Worm (Caenorhabditis elegans) whole organism, mixed stage, embryonic: ENCODE data around the gene Y66D12A.19.

Experiments used
- M03D4.4 ChIP-seq: sonication (generic microtip); optimal IDR thresholded peaks from 2 replicates; lab custom pipeline; 2017; ENCODE audit warnings: mild to moderate bottlenecking, missing genetic modification characterization, missing compliant biosample characterization
- blmp-1 ChIP-seq: fragments of 150-350 bp; optimal IDR thresholded peaks from 2 replicates; lab custom pipeline; 2014; ENCODE audit warnings: missing biosample characterization, missing genetic modification characterization
- ceh-39 ChIP-seq: fragments of 150-350 bp; optimal IDR thresholded peaks from 2 replicates; lab custom pipeline; 2014; ENCODE audit warnings: missing biosample characterization, missing genetic modification characterization
- ceh-43 ChIP-seq: fragments of 200-800 bp; sonication (Bioruptor generic); optimal IDR thresholded peaks from 2 replicates; lab custom pipeline; 2018; ENCODE audit warnings: mild to moderate bottlenecking, missing genetic modification characterization, moderate library complexity, missing compliant biosample characterization
- ces-1 ChIP-seq: fragments of 150-350 bp; optimal IDR thresholded peaks from 2 replicates; lab custom pipeline; 2014; ENCODE audit warnings: missing biosample characterization, missing genetic modification reagents, missing genetic modification characterization
- cnd-1 ChIP-seq: fragments of 200-800 bp; sonication (Bioruptor generic); optimal IDR thresholded peaks from 2 replicates; lab custom pipeline; 2018; ENCODE audit warnings: mild to moderate bottlenecking, missing genetic modification characterization, missing compliant biosample characterization
- drap-1 ChIP-seq: fragments of 200-800 bp; sonication (Bioruptor generic); optimal IDR thresholded peaks from 3 replicates; lab custom pipeline; 2018; ENCODE audit warnings: mild to moderate bottlenecking, missing genetic modification characterization, missing compliant biosample characterization
- elt-1 ChIP-seq: sonication (generic microtip); optimal IDR thresholded peaks from 2 replicates; lab custom pipeline; 2017; ENCODE audit warnings: missing genetic modification characterization, mild to moderate bottlenecking, missing compliant biosample characterization, antibody characterized with exemption, moderate library complexity, borderline replicate concordance; ENCODE audit not compliant: insufficient read depth
- elt-3 ChIP-seq: fragments of 150-350 bp; optimal IDR thresholded peaks from 2 replicates; lab custom pipeline; 2014; ENCODE audit warnings: missing biosample characterization, missing genetic modification characterization
- flh-1 ChIP-seq: fragments of 200-800 bp; sonication (Bioruptor generic); optimal IDR thresholded peaks from 2 replicates; lab custom pipeline; 2018; ENCODE audit warnings: mild to moderate bottlenecking, missing genetic modification characterization, moderate library complexity, missing compliant biosample characterization
- ham-2 ChIP-seq: fragments of 200-800 bp; sonication (Bioruptor generic); optimal IDR thresholded peaks from 2 replicates; lab custom pipeline; 2018; ENCODE audit warnings: mild to moderate bottlenecking, missing genetic modification characterization, missing compliant biosample characterization
- hlh-1 ChIP-seq: fragments of 150-350 bp; optimal IDR thresholded peaks from 2 replicates; lab custom pipeline; 2014; ENCODE audit warnings: missing biosample characterization, missing genetic modification reagents, missing genetic modification characterization
- lin-13 ChIP-seq: fragments of 150-350 bp; optimal IDR thresholded peaks from 2 replicates; lab custom pipeline; 2014; ENCODE audit warnings: missing biosample characterization, missing genetic modification characterization
- lin-32 ChIP-seq: fragments of 200-800 bp; sonication (Bioruptor generic); optimal IDR thresholded peaks from 2 replicates; lab custom pipeline; 2018; ENCODE audit warnings: mild to moderate bottlenecking, missing genetic modification characterization, missing compliant biosample characterization
- lsy-2 ChIP-seq: fragments of 150-350 bp; optimal IDR thresholded peaks from 2 replicates; lab custom pipeline; 2014; ENCODE audit warnings: missing biosample characterization, missing genetic modification characterization
- mab-5 ChIP-seq: fragments of 150-350 bp; optimal IDR thresholded peaks from 2 replicates; lab custom pipeline; 2014; ENCODE audit warnings: missing biosample characterization, missing genetic modification characterization
- mep-1 ChIP-seq: fragments of 150-350 bp; optimal IDR thresholded peaks from 2 replicates; lab custom pipeline; 2017; ENCODE audit warnings: missing biosample characterization, missing genetic modification reagents, missing genetic modification characterization, inconsistent platforms
- mls-2 ChIP-seq: sonication (generic microtip); optimal IDR thresholded peaks from 2 replicates; lab custom pipeline; 2016; ENCODE audit warnings: mild to moderate bottlenecking, missing genetic modification characterization, moderate library complexity, missing compliant biosample characterization
- nhr-12 ChIP-seq: fragments of 150-350 bp; optimal IDR thresholded peaks from 2 replicates; lab custom pipeline; 2014; ENCODE audit warnings: missing biosample characterization, missing genetic modification characterization
- nhr-2 ChIP-seq: fragments of 150-350 bp; optimal IDR thresholded peaks from 2 replicates; lab custom pipeline; 2014; ENCODE audit warnings: missing biosample characterization, missing genetic modification characterization
- nhr-237 ChIP-seq: fragments of 150-350 bp; optimal IDR thresholded peaks from 2 replicates; lab custom pipeline; 2014; ENCODE audit warnings: missing biosample characterization, missing genetic modification characterization
- nhr-28 ChIP-seq: fragments of 150-350 bp; optimal IDR thresholded peaks from 2 replicates; lab custom pipeline; 2014; ENCODE audit warnings: missing biosample characterization, missing genetic modification characterization
- nhr-76 ChIP-seq: sonication (generic microtip); optimal IDR thresholded peaks from 2 replicates; lab custom pipeline; 2017; ENCODE audit warnings: missing biosample characterization, missing genetic modification characterization
- pha-4 ChIP-seq: fragments of 150-350 bp; optimal IDR thresholded peaks from 2 replicates; lab custom pipeline; 2018; ENCODE audit warnings: missing biosample characterization, missing genetic modification reagents, missing genetic modification characterization
- snpc-4 ChIP-seq: fragments of 150-350 bp; optimal IDR thresholded peaks from 2 replicates; lab custom pipeline; 2014; ENCODE audit warnings: missing biosample characterization, missing genetic modification characterization
- sptf-1 ChIP-seq: sonication (generic microtip); optimal IDR thresholded peaks from 2 replicates; lab custom pipeline; 2017; ENCODE audit warnings: mild to moderate bottlenecking, missing genetic modification characterization, moderate library complexity, missing compliant biosample characterization
- tbx-8 ChIP-seq: fragments of 200-800 bp; sonication (Bioruptor generic); optimal IDR thresholded peaks from 2 replicates; lab custom pipeline; 2018; ENCODE audit warnings: mild to moderate bottlenecking, missing genetic modification characterization, moderate library complexity, missing compliant biosample characterization
- unc-120 ChIP-seq: sonication (generic microtip); optimal IDR thresholded peaks from 2 replicates; lab custom pipeline; 2017; ENCODE audit warnings: missing genetic modification characterization, missing compliant biosample characterization; ENCODE audit not compliant: poor library complexity, severe bottlenecking
- unc-39 ChIP-seq: fragments of 150-350 bp; optimal IDR thresholded peaks from 2 replicates; lab custom pipeline; 2014; ENCODE audit warnings: missing biosample characterization, missing genetic modification characterization
- unc-62 ChIP-seq: fragments of 150-350 bp; optimal IDR thresholded peaks from 2 replicates; lab custom pipeline; 2014; ENCODE audit warnings: missing biosample characterization, missing genetic modification reagents, missing genetic modification characterization
- zip-8 ChIP-seq: fragments of 150-350 bp; optimal IDR thresholded peaks from 2 replicates; lab custom pipeline; 2014; ENCODE audit warnings: missing biosample characterization, missing genetic modification characterization
- ztf-11 ChIP-seq: fragments of 150-350 bp; optimal IDR thresholded peaks from 2 replicates; lab custom pipeline; 2014; ENCODE audit warnings: missing biosample characterization, missing genetic modification characterization

Y66D12A.19 gene

ce11 chrIII:11524073-11524472 lies 15.2 kb downstream of the Y66D12A.19 start:
- TF ChIP-seq lin-32 (GFP tag; lab: Kevin White, UChicago) (no peak), mab-5 (no peak), unc-62 (GFP tag; lab: Kevin White, UChicago) (no peak), nhr-237 (tag; lab: Kevin White, UChicago) (no peak), ceh-43 (GFP tag; lab: Kevin White, UChicago) (no peak), nhr-2 (tag; lab: Kevin White, UChicago) (no peak), snpc-4 (tag; lab: Kevin White, UChicago) (no peak), nhr-28 (tag; lab: Kevin White, UChicago) (no peak), cnd-1 (tag; lab: Kevin White, UChicago) (no peak), hlh-1 (tag; lab: Kevin White, UChicago) (no peak), nhr-76 (tag; lab: Kevin White, UChicago) (no peak), unc-120 (tag; lab: Kevin White, UChicago) (no peak), elt-3 (tag; lab: Kevin White, UChicago) (no peak), unc-39 (no peak), flh-1 (GFP tag; lab: Kevin White, UChicago) (no peak), ham-2 (no peak)

ce11 chrIII:11526396-11526795 lies 17.5 kb downstream of the Y66D12A.19 start, which contains the start of gene xpb-1:
Gene xpb-1, plus strand, starts transcription at chrIII:11526657.
- TF ChIP-seq elt-3 (tag; lab: Kevin White, UChicago): no peak
- TF ChIP-seq lsy-2: no peak
- no peak for TF ChIP-seq drap-1
- TF ChIP-seq M03D4.4 (tag; lab: Kevin White, UChicago): no peak
- TF ChIP-seq sptf-1 (tag; lab: Kevin White, UChicago): no peak
- no peak for TF ChIP-seq blmp-1 (tag; lab: Kevin White, UChicago)
- TF ChIP-seq nhr-12 (tag; lab: Kevin White, UChicago): no peak

ce11 chrIII:11534624-11535079 lies 25.8 kb downstream of the Y66D12A.19 start, which contains the start of gene nrps-1:
Gene nrps-1, plus strand, starts transcription at chrIII:11534674.
- TF ChIP-seq zip-8 (no peak), tbx-8 (GFP tag; lab: Kevin White, UChicago) (no peak), unc-62 (GFP tag; lab: Kevin White, UChicago) (no peak), elt-1 (tag; lab: Kevin White, UChicago) (no peak), lin-32 (GFP tag; lab: Kevin White, UChicago) (no peak), ces-1 (no peak), unc-39 (no peak), blmp-1 (tag; lab: Kevin White, UChicago) (no peak), nhr-76 (tag; lab: Kevin White, UChicago) (no peak), ztf-11 (tag; lab: Kevin White, UChicago) (no peak), nhr-28 (tag; lab: Kevin White, UChicago) (no peak), nhr-12 (tag; lab: Kevin White, UChicago) (no peak), unc-120 (tag; lab: Kevin White, UChicago) (no peak), mab-5 (no peak), pha-4 (tag; lab: Kevin White, UChicago) (no peak), sptf-1 (tag; lab: Kevin White, UChicago) (no peak)
- TF ChIP-seq, all 35 proteins: peak for 0

- TF ChIP-seq flh-1 (GFP tag; lab: Kevin White, UChicago) (no peak), blmp-1 (tag; lab: Kevin White, UChicago) (no peak), elt-3 (tag; lab: Kevin White, UChicago) (no peak), mls-2 (tag; lab: Kevin White, UChicago) (no peak), nhr-2 (tag; lab: Kevin White, UChicago) (no peak), ces-1 (no peak), lin-13 (tag; lab: Kevin White, UChicago) (no peak), snpc-4 (tag; lab: Kevin White, UChicago) (no peak), mab-5 (no peak)
Measured at ce11 chrIII:11535453-11535852, 26.6 kb downstream of the Y66D12A.19 start.

- TF ChIP-seq nhr-2 (tag; lab: Kevin White, UChicago) (no peak), unc-39 (no peak), flh-1 (GFP tag; lab: Kevin White, UChicago) (no peak), lsy-2 (no peak), ceh-39 (no peak), zip-8 (no peak), mep-1 (tag; lab: Kevin White, UChicago) (no peak), mls-2 (tag; lab: Kevin White, UChicago) (no peak), tbx-8 (GFP tag; lab: Kevin White, UChicago) (no peak), elt-3 (tag; lab: Kevin White, UChicago) (no peak), nhr-12 (tag; lab: Kevin White, UChicago) (no peak), ztf-11 (tag; lab: Kevin White, UChicago) (no peak), pha-4 (tag; lab: Kevin White, UChicago) (no peak), cnd-1 (tag; lab: Kevin White, UChicago) (no peak), lin-13 (tag; lab: Kevin White, UChicago) (no peak), mab-5 (no peak), unc-120 (tag; lab: Kevin White, UChicago) (no peak), nhr-237 (tag; lab: Kevin White, UChicago) (no peak)
Measured at ce11 chrIII:11544947-11545346, 36.1 kb downstream of the Y66D12A.19 start.
